Worm (Caenorhabditis elegans): ENCODE data around the gene luc-7L3.

DNA sequence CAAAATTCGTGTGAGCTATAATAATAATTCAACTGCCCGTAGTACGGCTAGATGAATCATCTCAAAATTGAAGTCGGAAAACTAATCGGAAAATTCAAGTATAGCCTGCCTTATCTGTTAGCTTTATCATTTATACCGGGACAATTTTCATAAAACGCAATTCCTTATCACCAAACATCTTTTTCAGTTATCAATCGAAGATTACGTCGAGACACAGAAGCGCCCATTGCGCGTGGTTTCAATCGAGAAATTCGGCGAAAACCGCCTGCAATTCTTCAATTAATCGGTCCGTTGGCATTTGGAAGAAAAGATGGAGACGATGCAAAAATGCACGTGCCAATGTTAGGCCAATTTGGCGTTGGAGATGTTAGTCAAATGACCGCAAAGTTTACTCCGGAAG lies 14.4 kb upstream of the luc-7L3 start:
- TF ChIP-seq nfya-1 (tag; optimal IDR thresholded peaks at IDR 0.05) (no peak), pha-4 (tag; optimal IDR thresholded peaks at IDR 0.05) (no peak), rnt-1 (tag; optimal IDR thresholded peaks at IDR 0.05) (no peak), hlh-6 (tag; optimal IDR thresholded peaks at IDR 0.05) (no peak), lim-6 (tag; optimal IDR thresholded peaks at IDR 0.05) (no peak)

Data from whole organism, late embryonic.